Worm (Caenorhabditis elegans): ENCODE results near the gene Y37H2A.13.

- TF ChIP-seq mep-1 (tag; optimal IDR thresholded peaks at IDR 0.05), result no peak
- TF ChIP-seq pha-4 (tag; optimal IDR thresholded peaks at IDR 0.05), result no peak
- no peak for TF ChIP-seq lin-13 (tag; optimal IDR thresholded peaks at IDR 0.05)
- no peak for TF ChIP-seq mab-5 (tag; optimal IDR thresholded peaks at IDR 0.05)
- TF ChIP-seq ztf-11 (tag; optimal IDR thresholded peaks at IDR 0.05), result no peak
- TF ChIP-seq unc-62 (GFP tag; optimal IDR thresholded peaks at IDR 0.05), result no peak
- TF ChIP-seq nhr-12 (tag; optimal IDR thresholded peaks at IDR 0.05), result no peak
- no peak for TF ChIP-seq lsy-2 (tag; optimal IDR thresholded peaks at IDR 0.05)
- TF ChIP-seq nhr-76 (tag; optimal IDR thresholded peaks at IDR 0.05), result no peak
These were observed 15.5 kb downstream of the Y37H2A.13 start for ce11 chrV:18158172-18158571.
